Worm (Caenorhabditis elegans) whole organism, mixed stage, embryonic: ENCODE measurements around the gene EEED8.18.

Experiments used
- ces-1 ChIP-seq: fragments of 150-350 bp; optimal IDR thresholded peaks from 2 replicates; lab custom pipeline; 2014; ENCODE audit warnings: missing biosample characterization, missing genetic modification reagents, missing genetic modification characterization
- elt-3 ChIP-seq: fragments of 150-350 bp; optimal IDR thresholded peaks from 2 replicates; lab custom pipeline; 2014; ENCODE audit warnings: missing biosample characterization, missing genetic modification characterization
- nhr-76 ChIP-seq: sonication (generic microtip); optimal IDR thresholded peaks from 2 replicates; lab custom pipeline; 2017; ENCODE audit warnings: missing biosample characterization, missing genetic modification characterization
- pha-4 ChIP-seq: fragments of 150-350 bp; optimal IDR thresholded peaks from 2 replicates; lab custom pipeline; 2018; ENCODE audit warnings: missing biosample characterization, missing genetic modification reagents, missing genetic modification characterization
- sptf-1 ChIP-seq: sonication (generic microtip); optimal IDR thresholded peaks from 2 replicates; lab custom pipeline; 2017; ENCODE audit warnings: mild to moderate bottlenecking, missing genetic modification characterization, moderate library complexity, missing compliant biosample characterization
- unc-120 ChIP-seq: sonication (generic microtip); optimal IDR thresholded peaks from 2 replicates; lab custom pipeline; 2017; ENCODE audit warnings: missing genetic modification characterization, missing compliant biosample characterization; ENCODE audit not compliant: poor library complexity, severe bottlenecking

ce11 chrII:5389831-5390323, 22.5 kb downstream of the EEED8.18 start, which contains the start of gene ndx-6:
- TF ChIP-seq elt-3, result no peak
- TF ChIP-seq ces-1 (GFP tag; lab: Kevin White, UChicago), result peak; percentile 34
- TF ChIP-seq unc-120 (tag; lab: Kevin White, UChicago), result peak; percentile 50
- peak; percentile 71 for TF ChIP-seq sptf-1 (tag; lab: Kevin White, UChicago)
- peak; percentile 82 for TF ChIP-seq pha-4 (tag; lab: Kevin White, UChicago)
- TF ChIP-seq nhr-76, result no peak
